Fruit fly (Drosophila melanogaster): ENCODE data around the gene CG7378.

DNA sequence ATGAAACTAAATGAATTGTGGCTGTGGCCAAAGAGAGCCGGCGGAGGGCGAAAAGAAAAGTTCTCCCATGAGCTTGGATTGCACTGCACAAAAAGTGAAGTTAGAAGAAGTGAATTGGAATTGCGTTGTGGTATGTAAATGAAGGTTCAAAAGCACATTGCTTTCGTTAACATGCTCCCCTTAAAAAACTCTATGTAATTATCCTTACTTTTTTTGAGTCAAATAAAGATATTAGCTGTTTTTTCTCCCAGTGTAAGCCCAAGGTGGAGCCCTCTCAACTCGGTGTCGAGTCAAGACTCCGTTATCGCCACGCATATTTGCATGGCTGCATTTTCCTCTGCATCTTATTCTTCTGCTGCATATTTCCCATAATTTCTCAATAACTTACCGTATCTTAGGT lies 23.3 kb downstream of the CG7378 start:
- peak; percentile 78 for TF ChIP-seq CG9948 (tag; optimal IDR thresholded peaks at IDR 0.05)
- peak; percentile 79 for TF ChIP-seq CG8159 (tag; optimal IDR thresholded peaks at IDR 0.05)
- peak; percentile 77 for TF ChIP-seq CG14655 (GFP tag; optimal IDR thresholded peaks at IDR 0.05)
- peak; percentile 88 for TF ChIP-seq CG4496 (GFP tag; IDR thresholded peaks at IDR 0.05)
- no peak for TF ChIP-seq CG10348 (GFP tag; IDR thresholded peaks at IDR 0.05)
- peak; percentile 34; the same call in 1 of the 2 replicates for TF ChIP-seq CG32121 (GFP tag; IDR thresholded peaks at IDR 0.05)
